Worm (Caenorhabditis elegans) whole organism, late embryonic: ENCODE data around the gene idpa-1.

Experiments used
- C08G9.2 ChIP-seq: sonication (generic microtip); optimal IDR thresholded peaks from 2 replicates; lab custom pipeline; 2016; ENCODE audit warnings: mild to moderate bottlenecking, missing genetic modification characterization, moderate library complexity, missing compliant biosample characterization
- ama-1 ChIP-seq: fragments of 150-350 bp; optimal IDR thresholded peaks from 2 replicates; lab custom pipeline; 2014
- ceh-2 ChIP-seq: sonication (generic microtip); optimal IDR thresholded peaks from 2 replicates; lab custom pipeline; 2016; ENCODE audit warnings: missing genotype, missing genetic modification characterization, missing compliant biosample characterization
- dmd-4 ChIP-seq: sonication (generic microtip); optimal IDR thresholded peaks from 2 replicates; lab custom pipeline; 2016; ENCODE audit warnings: borderline replicate concordance, missing genetic modification characterization, missing compliant biosample characterization
- dve-1 ChIP-seq: sonication (generic microtip); optimal IDR thresholded peaks from 2 replicates; lab custom pipeline; 2017; ENCODE audit warnings: antibody characterized with exemption, mild to moderate bottlenecking, missing genetic modification characterization, missing compliant biosample characterization
- nhr-11 ChIP-seq: fragments of 150-350 bp; optimal IDR thresholded peaks from 2 replicates; lab custom pipeline; 2014; ENCODE audit warnings: missing biosample characterization, missing genetic modification characterization
- npax-4 ChIP-seq: sonication (generic microtip); optimal IDR thresholded peaks from 2 replicates; lab custom pipeline; 2016; ENCODE audit warnings: missing genetic modification characterization, missing compliant biosample characterization
- pqm-1 ChIP-seq: sonication (generic microtip); optimal IDR thresholded peaks from 2 replicates; lab custom pipeline; 2016; ENCODE audit warnings: missing genetic modification characterization, missing compliant biosample characterization
- tbx-2 ChIP-seq: sonication (generic microtip); optimal IDR thresholded peaks from 2 replicates; lab custom pipeline; 2016; ENCODE audit warnings: missing genetic modification characterization, missing compliant biosample characterization

- TF ChIP-seq ceh-2 (tag; lab: Kevin White, UChicago) = no peak
- no peak for TF ChIP-seq npax-4 (tag; lab: Kevin White, UChicago)
- TF ChIP-seq nhr-11 (tag; lab: Kevin White, UChicago) = no peak
- TF ChIP-seq tbx-2 (tag; lab: Kevin White, UChicago) = no peak
- no peak for TF ChIP-seq dmd-4 (tag; lab: Kevin White, UChicago)
- TF ChIP-seq ama-1 (lab: Kevin White, UChicago) = no peak
- no peak for TF ChIP-seq C08G9.2 (tag; lab: Kevin White, UChicago)
- TF ChIP-seq dve-1 (tag; lab: Kevin White, UChicago) = no peak
- TF ChIP-seq pqm-1 (tag; lab: Kevin White, UChicago) = no peak
Measured at ce11 chrIII:2873116-2873644, 27.8 kb downstream of the idpa-1 start.
